Worm (Caenorhabditis elegans) whole organism, L3 larva: ENCODE data around the gene C09E7.4.

ENCODE experiments used
- R02D3.7 ChIP-seq: fragments of 150-350 bp; optimal IDR thresholded peaks from 2 replicates; lab custom pipeline; 2014; ENCODE audit warnings: missing biosample characterization, missing genetic modification characterization
- ZK546.5 ChIP-seq: sonication (generic microtip); optimal IDR thresholded peaks from 2 replicates; lab custom pipeline; 2017; ENCODE audit warnings: missing biosample characterization, missing genetic modification characterization
- aly-2 ChIP-seq: fragments of 150-350 bp; optimal IDR thresholded peaks from 2 replicates; lab custom pipeline; 2014; ENCODE audit warnings: missing biosample characterization, missing genetic modification characterization
- ama-1 ChIP-seq: fragments of 150-350 bp; optimal IDR thresholded peaks from 2 replicates; lab custom pipeline; 2018
- ceh-16 ChIP-seq: sonication (generic microtip); optimal IDR thresholded peaks from 2 replicates; lab custom pipeline; 2017; ENCODE audit warnings: missing biosample characterization, missing genetic modification characterization
- ceh-28 ChIP-seq: fragments of 150-350 bp; optimal IDR thresholded peaks from 2 replicates; lab custom pipeline; 2014; ENCODE audit warnings: missing biosample characterization, missing genetic modification reagents, missing genetic modification characterization
- ceh-82 ChIP-seq: fragments of 150-350 bp; optimal IDR thresholded peaks from 2 replicates; lab custom pipeline; 2014; ENCODE audit warnings: missing biosample characterization, missing genetic modification characterization
- egl-27 ChIP-seq: sonication (generic microtip); optimal IDR thresholded peaks from 4 replicates; lab custom pipeline; 2017; ENCODE audit warnings: missing biosample characterization, missing genetic modification reagents, missing genetic modification characterization
- elt-1 ChIP-seq: fragments of 150-350 bp; optimal IDR thresholded peaks from 2 replicates; lab custom pipeline; 2014; ENCODE audit warnings: missing biosample characterization, missing genetic modification characterization
- elt-2 ChIP-seq: sonication (generic microtip); optimal IDR thresholded peaks from 2 replicates; lab custom pipeline; 2016; ENCODE audit warnings: missing genetic modification reagents, mild to moderate bottlenecking, missing genetic modification characterization, missing compliant biosample characterization
- elt-3 ChIP-seq, 3 experiments: fragments of 150-350 bp in 1 of 3; sonication (generic microtip) in 2 of 3; optimal IDR thresholded peaks; 2 replicates in 2 of 3; 4 replicates in 1 of 3; lab custom pipeline; 2014 to 2017; ENCODE audit warnings: missing biosample characterization in 3 of 3, missing genetic modification characterization in 3 of 3
- fkh-10 ChIP-seq: sonication (generic microtip); optimal IDR thresholded peaks from 2 replicates; lab custom pipeline; 2017; ENCODE audit warnings: missing biosample characterization, missing genetic modification reagents, missing genetic modification characterization
- fkh-2 ChIP-seq: fragments of 150-350 bp; optimal IDR thresholded peaks from 2 replicates; lab custom pipeline; 2014; ENCODE audit warnings: missing biosample characterization, missing genetic modification reagents, missing genetic modification characterization
- fos-1 ChIP-seq: fragments of 150-350 bp; optimal IDR thresholded peaks from 2 replicates; lab custom pipeline; 2014; ENCODE audit warnings: missing biosample characterization, missing genetic modification characterization
- hmg-11 ChIP-seq: sonication (generic microtip); optimal IDR thresholded peaks from 2 replicates; lab custom pipeline; 2016; ENCODE audit warnings: missing genetic modification characterization, missing compliant biosample characterization
- jun-1 ChIP-seq: fragments of 150-350 bp; optimal IDR thresholded peaks from 2 replicates; lab custom pipeline; 2014; ENCODE audit warnings: missing biosample characterization, missing genetic modification reagents, missing genetic modification characterization
- lin-15B ChIP-seq: fragments of 150-350 bp; optimal IDR thresholded peaks from 2 replicates; lab custom pipeline; 2014; ENCODE audit warnings: missing biosample characterization, missing genetic modification characterization
- lin-39 ChIP-seq: fragments of 150-350 bp; optimal IDR thresholded peaks from 2 replicates; lab custom pipeline; 2018; ENCODE audit warnings: missing biosample characterization, missing genetic modification reagents, missing genetic modification characterization
- lsy-12 ChIP-seq: sonication (generic microtip); optimal IDR thresholded peaks from 2 replicates; lab custom pipeline; 2016; ENCODE audit warnings: mild to moderate bottlenecking, missing genetic modification characterization, missing compliant biosample characterization
- mdl-1 ChIP-seq: fragments of 150-350 bp; optimal IDR thresholded peaks from 2 replicates; lab custom pipeline; 2014; ENCODE audit warnings: missing biosample characterization, missing genetic modification characterization
- mml-1 ChIP-seq: fragments of 150-350 bp; sonication (generic microtip); optimal IDR thresholded peaks from 3 replicates; lab custom pipeline; 2014; ENCODE audit warnings: missing biosample characterization, missing genetic modification characterization
- nfya-1 ChIP-seq: sonication (generic microtip); optimal IDR thresholded peaks from 2 replicates; lab custom pipeline; 2017; ENCODE audit warnings: missing genetic modification characterization, mild to moderate bottlenecking, missing compliant biosample characterization, antibody characterized with exemption, moderate library complexity; ENCODE audit not compliant: insufficient read depth
- nhr-11 ChIP-seq: fragments of 150-350 bp; optimal IDR thresholded peaks from 2 replicates; lab custom pipeline; 2014; ENCODE audit warnings: missing biosample characterization, missing genetic modification characterization
- nhr-12 ChIP-seq: fragments of 150-350 bp; optimal IDR thresholded peaks from 2 replicates; lab custom pipeline; 2014; ENCODE audit warnings: missing biosample characterization, missing genetic modification characterization
- nhr-237 ChIP-seq: fragments of 150-350 bp; optimal IDR thresholded peaks from 2 replicates; lab custom pipeline; 2014; ENCODE audit warnings: missing biosample characterization, missing genetic modification characterization
- nhr-28 ChIP-seq: fragments of 150-350 bp; optimal IDR thresholded peaks from 2 replicates; lab custom pipeline; 2014; ENCODE audit warnings: missing biosample characterization, missing genetic modification characterization
- nhr-43 ChIP-seq: sonication (generic microtip); optimal IDR thresholded peaks from 2 replicates; lab custom pipeline; 2016; ENCODE audit warnings: mild to moderate bottlenecking, missing genetic modification characterization, missing compliant biosample characterization; ENCODE audit not compliant: poor library complexity, severe bottlenecking
- nhr-67 ChIP-seq: fragments of 150-350 bp; optimal IDR thresholded peaks from 2 replicates; lab custom pipeline; 2014; ENCODE audit warnings: missing biosample characterization, missing genetic modification characterization
- nhr-77 ChIP-seq: fragments of 150-350 bp; optimal IDR thresholded peaks from 2 replicates; lab custom pipeline; 2014; ENCODE audit warnings: missing biosample characterization, missing genetic modification characterization
- pha-4 ChIP-seq: fragments of 150-350 bp; optimal IDR thresholded peaks from 2 replicates; lab custom pipeline; 2014; ENCODE audit warnings: missing biosample characterization, missing genetic modification reagents, missing genetic modification characterization
- skn-1 ChIP-seq: fragments of 150-350 bp; optimal IDR thresholded peaks from 2 replicates; lab custom pipeline; 2014; ENCODE audit warnings: missing biosample characterization, missing genetic modification characterization
- snpc-4 ChIP-seq: fragments of 150-350 bp; optimal IDR thresholded peaks from 2 replicates; lab custom pipeline; 2014; ENCODE audit warnings: missing biosample characterization, missing genetic modification characterization
- tbx-2 ChIP-seq: sonication (generic microtip); optimal IDR thresholded peaks from 2 replicates; lab custom pipeline; 2016; ENCODE audit warnings: mild to moderate bottlenecking, missing genetic modification characterization, missing compliant biosample characterization
- unc-39 ChIP-seq: sonication (generic microtip); optimal IDR thresholded peaks from 4 replicates; lab custom pipeline; 2017; ENCODE audit warnings: missing biosample characterization, missing genetic modification characterization
- unc-62 ChIP-seq: fragments of 150-350 bp; sonication (generic microtip); optimal IDR thresholded peaks from 4 replicates; lab custom pipeline; 2014; ENCODE audit warnings: missing biosample characterization, missing genetic modification reagents, missing genetic modification characterization
- zag-1 ChIP-seq: fragments of 150-350 bp; optimal IDR thresholded peaks from 2 replicates; lab custom pipeline; 2014; ENCODE audit warnings: missing biosample characterization, missing genetic modification characterization
- ztf-11 ChIP-seq: fragments of 150-350 bp; optimal IDR thresholded peaks from 2 replicates; lab custom pipeline; 2014; ENCODE audit warnings: missing biosample characterization, missing genetic modification characterization
- ztf-4 ChIP-seq: fragments of 150-350 bp; optimal IDR thresholded peaks from 2 replicates; lab custom pipeline; 2014; ENCODE audit warnings: missing biosample characterization, missing genetic modification characterization

The C09E7.4 gene

DNA sequence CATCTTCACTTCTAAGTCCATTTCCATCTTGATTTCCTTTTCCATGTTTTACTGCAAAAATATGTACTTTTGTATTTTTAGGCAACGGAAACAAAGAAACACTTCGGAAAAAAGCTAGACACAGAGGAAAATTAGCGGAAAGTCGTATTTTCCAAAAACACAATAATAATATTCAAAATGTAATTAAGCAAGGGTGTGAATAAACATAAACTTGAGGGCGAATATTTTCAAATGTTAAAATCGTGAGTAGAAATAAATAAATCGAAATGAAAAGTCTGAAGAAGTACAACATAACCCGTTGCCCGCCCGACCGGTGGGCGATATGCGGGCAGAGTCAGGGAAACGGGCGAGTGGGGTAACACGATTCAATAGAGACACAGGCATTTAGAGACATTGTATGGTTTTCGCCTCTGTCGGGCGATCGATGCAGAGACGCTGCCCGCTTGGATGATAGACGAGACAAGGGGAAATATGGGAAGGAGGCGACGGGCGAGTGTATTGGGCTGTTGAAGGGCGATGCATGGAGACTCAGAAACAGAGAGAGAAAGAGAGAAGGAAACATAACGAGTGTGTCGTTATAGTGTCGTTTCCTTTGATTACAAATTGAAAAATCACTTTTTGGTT, at the start of gene C09E7.4:
TSS of gene C09E7.4 (minus strand) at position 51 of the 624 bp plus-strand sequence.
- TF ChIP-seq pha-4 = peak; percentile 29
- no peak for TF ChIP-seq unc-39
- no peak for TF ChIP-seq snpc-4
- no peak for TF ChIP-seq nhr-67 (tag; lab: Kevin White, UChicago)
- TF ChIP-seq nfya-1 (tag; lab: Kevin White, UChicago) = peak; percentile 52
- TF ChIP-seq lin-15B = peak; percentile 3
- peak; percentile 29 for TF ChIP-seq elt-2 (tag; lab: Kevin White, UChicago)
- TF ChIP-seq fkh-2 (tag; lab: Kevin White, UChicago) = no peak
- no peak for TF ChIP-seq lin-39
- TF ChIP-seq R02D3.7 (tag; lab: Kevin White, UChicago) = no peak
- TF ChIP-seq ceh-28 (tag; lab: Kevin White, UChicago) = peak; percentile 29
- TF ChIP-seq, all 47 proteins: peak for 5

DNA sequence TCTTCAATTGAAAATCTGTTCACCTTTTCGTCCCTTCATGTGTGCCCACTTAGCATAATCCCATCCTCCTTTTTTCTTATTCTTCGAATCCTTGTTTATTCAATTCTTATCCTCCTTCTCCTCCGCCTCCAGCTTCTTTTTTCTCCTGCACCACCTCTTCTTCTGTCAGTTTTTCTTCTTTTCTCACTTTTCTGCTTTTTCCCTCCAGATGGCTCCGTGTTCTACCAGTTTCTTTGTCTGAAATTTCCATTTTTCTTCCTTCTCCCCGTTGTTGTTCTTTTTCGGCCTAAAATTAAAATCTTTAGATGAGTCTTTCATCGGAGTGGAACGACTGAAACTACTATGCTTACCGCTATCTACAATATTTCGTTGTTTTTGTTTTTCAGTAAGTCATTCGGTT, 44.8 kb upstream of the C09E7.4 start, which contains the start of gene acr-21:
TSS of gene acr-21 (plus strand) at position 301 of the 400 bp plus-strand sequence.
- no peak for TF ChIP-seq zag-1
- TF ChIP-seq fkh-10 (GFP tag; lab: Kevin White, UChicago) = peak; percentile 15

DNA sequence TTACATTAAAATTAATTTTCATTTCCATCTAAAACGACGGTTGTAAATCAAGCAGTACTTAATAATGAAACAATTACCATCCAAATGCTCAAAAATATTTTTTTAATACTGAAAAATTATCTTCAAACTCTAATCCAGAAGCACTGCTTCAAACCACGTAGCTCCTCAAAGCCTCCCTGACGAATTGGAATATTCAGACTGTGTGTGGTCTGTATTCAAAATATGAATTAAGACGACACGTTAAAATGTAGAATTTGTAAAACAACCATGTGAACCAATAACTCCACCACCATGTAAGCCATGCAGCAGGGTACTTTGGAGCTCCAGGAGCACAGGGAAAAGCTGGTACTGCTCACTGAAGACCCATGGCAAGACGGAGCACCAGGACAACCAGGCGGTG, 42.6 kb upstream of the C09E7.4 start, which contains the start of gene F27B3.8:
TSS of gene F27B3.8 (plus strand) at position 301 of the 400 bp plus-strand sequence.
- TF ChIP-seq ztf-11 (tag; lab: Kevin White, UChicago) (no peak), fkh-10 (GFP tag; lab: Kevin White, UChicago) (no peak), elt-2 (tag; lab: Kevin White, UChicago) (no peak), jun-1 (no peak), nhr-28 (tag; lab: Kevin White, UChicago) (no peak), tbx-2 (tag; lab: Kevin White, UChicago) (no peak), ceh-16 (tag; lab: Kevin White, UChicago) (no peak), ZK546.5 (no peak), elt-1 (no peak), ama-1 (no peak), lsy-12 (tag; lab: Kevin White, UChicago) (no peak), nhr-11 (tag; lab: Kevin White, UChicago) (no peak), egl-27 (tag; lab: Kevin White, UChicago) (no peak), nhr-12 (tag; lab: Kevin White, UChicago) (no peak), mdl-1 (tag; lab: Kevin White, UChicago) (no peak), nhr-237 (tag; lab: Kevin White, UChicago) (no peak), fos-1 (tag; lab: Kevin White, UChicago) (no peak)

DNA sequence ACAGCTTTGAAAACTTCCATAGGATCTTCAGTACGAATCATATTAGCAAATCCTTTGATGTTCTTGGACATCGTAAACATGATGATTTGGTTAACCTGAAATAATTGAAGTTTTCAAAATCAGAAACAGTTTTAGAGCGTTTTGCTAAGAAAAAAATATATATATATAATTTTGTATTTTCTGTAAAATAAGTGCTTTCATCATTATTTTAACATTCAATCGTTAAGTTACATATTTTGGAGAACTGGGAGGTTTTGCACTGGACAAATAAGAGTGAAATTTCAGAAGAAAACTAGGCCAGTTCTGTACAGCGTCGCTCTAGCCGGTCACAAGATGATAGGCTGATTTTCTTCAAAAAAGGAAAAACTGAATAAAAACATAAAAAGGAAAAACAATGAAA, 41.7 kb upstream of the C09E7.4 start, which contains the start of gene F27B3.6:
TSS of gene F27B3.6 (minus strand) at position 101 of the 400 bp plus-strand sequence.
- no peak for TF ChIP-seq zag-1
- no peak for TF ChIP-seq nfya-1 (tag; lab: Kevin White, UChicago)
- no peak for TF ChIP-seq hmg-11
- no peak for TF ChIP-seq skn-1 (tag; lab: Kevin White, UChicago)
- TF ChIP-seq egl-27 (tag; lab: Kevin White, UChicago) = no peak
- no peak for TF ChIP-seq nhr-12 (tag; lab: Kevin White, UChicago)
- no peak for TF ChIP-seq tbx-2 (tag; lab: Kevin White, UChicago)
- TF ChIP-seq lsy-12 (tag; lab: Kevin White, UChicago) = no peak
- no peak for TF ChIP-seq nhr-28 (tag; lab: Kevin White, UChicago)
- no peak for TF ChIP-seq ceh-16 (tag; lab: Kevin White, UChicago)
- TF ChIP-seq snpc-4 = no peak
- no peak for TF ChIP-seq nhr-237 (tag; lab: Kevin White, UChicago)
- TF ChIP-seq ztf-11 (tag; lab: Kevin White, UChicago) = no peak
- TF ChIP-seq ZK546.5 = no peak
- TF ChIP-seq pha-4 = no peak
- no peak for TF ChIP-seq nhr-43 (tag; lab: Kevin White, UChicago)
- TF ChIP-seq ceh-28 (tag; lab: Kevin White, UChicago) = no peak
- TF ChIP-seq elt-1 = no peak
- TF ChIP-seq ztf-4 = no peak

DNA sequence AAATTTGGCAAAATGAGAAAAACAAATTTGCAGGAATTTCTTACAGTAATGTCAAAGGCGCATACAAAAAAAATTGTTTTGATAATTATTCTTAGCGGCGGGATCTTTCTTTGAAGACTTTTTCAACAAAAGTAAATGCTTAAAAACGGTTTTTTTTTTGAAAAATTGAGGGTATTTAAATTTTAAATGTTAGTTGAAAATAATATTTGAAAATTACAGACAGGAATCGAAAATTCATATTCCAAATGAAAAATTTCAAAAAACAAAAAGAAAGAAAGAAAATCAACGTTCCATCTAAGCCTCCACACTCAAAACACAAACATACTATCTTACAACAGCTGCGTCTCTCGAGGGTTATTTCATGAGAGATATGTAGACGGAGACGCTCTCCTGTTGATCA, 40.4 kb upstream of the C09E7.4 start:
- TF ChIP-seq nhr-237 (tag; lab: Kevin White, UChicago) (no peak), ceh-82 (no peak), mml-1 (no peak), aly-2 (tag; lab: Kevin White, UChicago) (no peak), elt-1 (no peak), lsy-12 (tag; lab: Kevin White, UChicago) (no peak), nhr-67 (tag; lab: Kevin White, UChicago) (no peak), ztf-11 (tag; lab: Kevin White, UChicago) (no peak), unc-62 (no peak), nhr-77 (tag; lab: Kevin White, UChicago) (no peak), elt-3 (tag; optimal IDR thresholded peaks at IDR 0.05; lab: Kevin White, UChicago) (no peak), elt-2 (tag; lab: Kevin White, UChicago) (no peak), ceh-16 (tag; lab: Kevin White, UChicago) (no peak)
